Worm (Caenorhabditis elegans): Measurements from ENCODE around the gene pqn-37.

Gene pqn-37

ce11 chrX:3245812-3246211 is 4.5 kb downstream of the pqn-37 start, which contains the start of gene F40F4.7 (continued):
- peak; percentile 35 for TF ChIP-seq xbp-1 (tag; optimal IDR thresholded peaks at IDR 0.05)
- TF ChIP-seq ceh-82 (tag; optimal IDR thresholded peaks at IDR 0.05): peak in 1 of 3 experiments; percentile 31
- no peak for TF ChIP-seq ets-5 (GFP tag; IDR thresholded peaks at IDR 0.05)
- TF ChIP-seq fkh-8 (tag; optimal IDR thresholded peaks at IDR 0.05): peak; percentile 27
- peak; percentile 66 for TF ChIP-seq unc-130 (tag; optimal IDR thresholded peaks at IDR 0.05)
- TF ChIP-seq nhr-77 (tag; optimal IDR thresholded peaks at IDR 0.05): no peak
- no peak for TF ChIP-seq efl-3 (GFP tag; optimal IDR thresholded peaks at IDR 0.05)
- peak in 1 of 2 experiments; percentile 73 for TF ChIP-seq lsy-2 (tag; optimal IDR thresholded peaks at IDR 0.05)
- peak; percentile 41 for TF ChIP-seq jun-1 (tag; optimal IDR thresholded peaks at IDR 0.05)
- no peak for TF ChIP-seq fos-1 (tag; optimal IDR thresholded peaks at IDR 0.05)
- TF ChIP-seq lin-14 (GFP tag; optimal IDR thresholded peaks at IDR 0.05): peak; percentile 93
- TF ChIP-seq mdl-1 (tag; optimal IDR thresholded peaks at IDR 0.05): peak in 1 of 2 experiments; percentile 92
- no peak for TF ChIP-seq ama-1 (optimal IDR thresholded peaks at IDR 0.05)
- TF ChIP-seq grh-1 (GFP tag; IDR thresholded peaks at IDR 0.05): no peak
- TF ChIP-seq nhr-90 (tag; optimal IDR thresholded peaks at IDR 0.05; ENCODE audit: poor library complexity): peak; percentile 23
- TF ChIP-seq dpl-1 (GFP tag; optimal IDR thresholded peaks at IDR 0.05): peak in 2 of 3 experiments; percentile 61 to 71
- no peak for TF ChIP-seq nhr-76 (tag; optimal IDR thresholded peaks at IDR 0.05)
- peak; percentile 70 for TF ChIP-seq rnt-1 (tag; optimal IDR thresholded peaks at IDR 0.05)
- TF ChIP-seq lir-3 (tag; optimal IDR thresholded peaks at IDR 0.05; ENCODE audit: poor library complexity): no peak
- peak in 1 of 2 experiments; percentile 36 for TF ChIP-seq efl-1 (optimal IDR thresholded peaks at IDR 0.05)
- peak in 1 of 2 experiments; percentile 10 for TF ChIP-seq efl-1 (GFP tag; optimal IDR thresholded peaks at IDR 0.05 in 1 of 2)
- TF ChIP-seq C04F5.9 (tag; optimal IDR thresholded peaks at IDR 0.05): no peak
- peak; percentile 43 to 82 for TF ChIP-seq lin-35 (GFP tag; optimal IDR thresholded peaks at IDR 0.05)
- TF ChIP-seq ceh-63 (GFP tag; optimal IDR thresholded peaks at IDR 0.05): no peak
- no peak for TF ChIP-seq vab-15 (tag; optimal IDR thresholded peaks at IDR 0.05)
- no peak for TF ChIP-seq Y116A8C.19 (tag; optimal IDR thresholded peaks at IDR 0.05; ENCODE audit: borderline replicate concordance)
- no peak for TF ChIP-seq pax-3 (tag; optimal IDR thresholded peaks at IDR 0.05)
- TF ChIP-seq nhr-237 (tag; optimal IDR thresholded peaks at IDR 0.05): no peak
- TF ChIP-seq unc-98 (GFP tag; IDR thresholded peaks at IDR 0.05): no peak
- no peak for TF ChIP-seq nhr-11 (tag; optimal IDR thresholded peaks at IDR 0.05)
- TF ChIP-seq nhr-28 (tag; optimal IDR thresholded peaks at IDR 0.05): no peak
- no peak for TF ChIP-seq sup-37 (GFP tag; optimal IDR thresholded peaks at IDR 0.05)
- no peak for TF ChIP-seq pqm-1 (tag; optimal IDR thresholded peaks at IDR 0.05)
- TF ChIP-seq nhr-71 (tag; optimal IDR thresholded peaks at IDR 0.05): peak; percentile 86
- TF ChIP-seq nhr-20 (tag; optimal IDR thresholded peaks at IDR 0.05): peak; percentile 83
- TF ChIP-seq lin-15B (tag; optimal IDR thresholded peaks at IDR 0.05): no peak

ce11 chrX:3244402-3244801 is 5.9 kb downstream of the pqn-37 start:
- TF ChIP-seq lin-14 (GFP tag; optimal IDR thresholded peaks at IDR 0.05) (no peak), elt-2 (tag; optimal IDR thresholded peaks at IDR 0.05) (peak; percentile 23), xbp-1 (tag; optimal IDR thresholded peaks at IDR 0.05) (no peak), ceh-63 (GFP tag; optimal IDR thresholded peaks at IDR 0.05) (no peak), nhr-47 (tag; optimal IDR thresholded peaks at IDR 0.05) (no peak), vab-15 (tag; optimal IDR thresholded peaks at IDR 0.05) (no peak), hlh-4 (tag; optimal IDR thresholded peaks at IDR 0.05) (no peak)

ce11 chrX:3243614-3244013 is 6.7 kb downstream of the pqn-37 start, which contains the start of gene irg-7:
TSS of gene irg-7 (minus strand) at chrX:3243636.
- peak; percentile 41 for TF ChIP-seq elt-2 (tag; optimal IDR thresholded peaks at IDR 0.05)
- TF ChIP-seq lin-35 (GFP tag; optimal IDR thresholded peaks at IDR 0.05): no peak
